Fruit fly (Drosophila melanogaster) whole organism, embryonic: Measurements from ENCODE around the gene CG14341.

Experiments used
- Blimp-1 ChIP-seq: fragments of 200-800 bp; sonication (Bioruptor generic); optimal IDR thresholded peaks from 3 replicates; lab custom pipeline; 2018; ENCODE audit warnings: missing biosample characterization, missing genetic modification characterization, mild to moderate bottlenecking, moderate library complexity, missing genetic modification reagents
- BtbVII ChIP-seq: fragments of 200-800 bp; sonication (Bioruptor generic); optimal IDR thresholded peaks from 3 replicates; lab custom pipeline; 2017; ENCODE audit warnings: missing biosample characterization, mild to moderate bottlenecking, missing genetic modification characterization
- CG12155 ChIP-seq: fragments of 200-800 bp; sonication (Bioruptor generic); optimal IDR thresholded peaks from 3 replicates; lab custom pipeline; 2016; ENCODE audit warnings: missing biosample characterization, missing genetic modification characterization
- CG12744 ChIP-seq: fragments of 200-800 bp; sonication (Bioruptor generic); optimal IDR thresholded peaks from 2 replicates; lab custom pipeline; 2016; ENCODE audit warnings: missing biosample characterization, missing genetic modification characterization
- CG15269 ChIP-seq: fragments of 200-800 bp; sonication (Bioruptor generic); optimal IDR thresholded peaks from 2 replicates; lab custom pipeline; 2018; ENCODE audit warnings: missing biosample characterization, mild to moderate bottlenecking, missing genetic modification characterization, moderate library complexity
- CG1603 ChIP-seq: fragments of 200-800 bp; sonication (Bioruptor generic); optimal IDR thresholded peaks from 2 replicates; lab custom pipeline; 2019; ENCODE audit warnings: missing biosample characterization, mild to moderate bottlenecking, missing genetic modification characterization, moderate library complexity
- CG16863 ChIP-seq: fragments of 200-800 bp; sonication (Bioruptor generic); optimal IDR thresholded peaks from 3 replicates; lab custom pipeline; 2016; ENCODE audit warnings: missing biosample characterization, missing genetic modification characterization
- CG18619 ChIP-seq: fragments of 200-800 bp; sonication (Bioruptor generic); optimal IDR thresholded peaks from 3 replicates; lab custom pipeline; 2017; ENCODE audit warnings: missing biosample characterization, mild to moderate bottlenecking, missing genetic modification characterization
- CG2678 ChIP-seq: fragments of 200-800 bp; sonication (Bioruptor generic); optimal IDR thresholded peaks from 3 replicates; lab custom pipeline; 2019; ENCODE audit warnings: missing biosample characterization, mild to moderate bottlenecking, missing genetic modification characterization, moderate library complexity
- CG31388 ChIP-seq: fragments of 200-800 bp; sonication (Bioruptor generic); optimal IDR thresholded peaks from 2 replicates; lab custom pipeline; 2016; ENCODE audit warnings: missing biosample characterization, missing genetic modification characterization
- CG3163 ChIP-seq: fragments of 200-800 bp; sonication (Bioruptor generic); optimal IDR thresholded peaks from 3 replicates; lab custom pipeline; 2016; ENCODE audit warnings: missing biosample characterization, missing genetic modification characterization
- CG32532 ChIP-seq: fragments of 200-800 bp; sonication (Bioruptor generic); IDR thresholded peaks from 2 replicates; pipeline ENCODE4 v1.3.6; 2022; ENCODE audit warnings: missing biosample characterization, missing genetic modification characterization
- CG34376 ChIP-seq: fragments of 200-800 bp; sonication (Bioruptor generic); optimal IDR thresholded peaks from 2 replicates; lab custom pipeline; 2018; ENCODE audit warnings: missing biosample characterization, mild to moderate bottlenecking, missing genetic modification characterization
- CG8089 ChIP-seq: fragments of 200-800 bp; sonication (Bioruptor generic); optimal IDR thresholded peaks from 3 replicates; lab custom pipeline; 2016; ENCODE audit warnings: missing biosample characterization, missing genetic modification characterization
- CG9215 ChIP-seq: fragments of 200-800 bp; sonication (Bioruptor generic); IDR thresholded peaks from 2 replicates; pipeline ENCODE4 v1.3.6; 2022; ENCODE audit warnings: missing biosample characterization, missing genetic modification characterization
- Dbx ChIP-seq: fragments of 200-800 bp; sonication (Bioruptor generic); IDR thresholded peaks from 3 replicates; pipeline ENCODE4 v1.3.6; 2022; ENCODE audit warnings: missing biosample characterization, missing genetic modification characterization
- Ets65A ChIP-seq: fragments of 200-800 bp; sonication (Bioruptor generic); peaks from one replicate; lab custom pipeline; 2016; ENCODE audit warnings: missing biosample characterization, missing genetic modification characterization
- GATAe ChIP-seq: fragments of 200-800 bp; sonication (Bioruptor generic); conservative IDR thresholded peaks from 2 replicates; pipeline ENCODE4 v1.3.6; 2022; ENCODE audit warnings: missing biosample characterization, missing genetic modification characterization
- Gug ChIP-seq: fragments of 200-800 bp; sonication (Bioruptor generic); IDR thresholded peaks from 4 replicates; pipeline ENCODE4 v1.3.6; 2022; ENCODE audit warnings: missing biosample characterization, missing genetic modification characterization
- HLHmδ ChIP-seq: fragments of 200-800 bp; sonication (Bioruptor generic); optimal IDR thresholded peaks from 2 replicates; lab custom pipeline; 2018; ENCODE audit warnings: missing biosample characterization, mild to moderate bottlenecking, missing genetic modification characterization, moderate library complexity
- Hr39 ChIP-seq: fragments of >200 bp; optimal IDR thresholded peaks from 2 replicates; lab custom pipeline; 2017
- Med ChIP-seq: fragments of 200-800 bp; sonication (Bioruptor generic); peaks from one replicate; lab custom pipeline; 2016; ENCODE audit warnings: missing biosample characterization, missing genetic modification characterization, mild to moderate bottlenecking, inconsistent platforms, moderate library complexity
- Oaz ChIP-seq: fragments of 200-800 bp; sonication (Bioruptor generic); IDR thresholded peaks from 2 replicates; pipeline ENCODE4 v1.3.6; 2022; ENCODE audit warnings: missing biosample characterization, missing genetic modification characterization
- Optix ChIP-seq: fragments of 200-800 bp; sonication (Bioruptor generic); IDR thresholded peaks from 3 replicates; pipeline ENCODE4 v1.3.6; 2022; ENCODE audit warnings: missing biosample characterization, missing genetic modification characterization
- Taf1 ChIP-seq: fragments of 200-800 bp; sonication (Bioruptor generic); IDR thresholded peaks from 2 replicates; pipeline ENCODE4 v1.3.6; 2022; ENCODE audit warnings: missing biosample characterization, missing genetic modification characterization
- ab ChIP-seq: fragments of 200-800 bp; sonication (Bioruptor generic); optimal IDR thresholded peaks from 2 replicates; lab custom pipeline; 2016; ENCODE audit warnings: missing biosample characterization, missing genetic modification characterization
- al ChIP-seq: fragments of 200-800 bp; sonication (Bioruptor generic); IDR thresholded peaks from 2 replicates; pipeline ENCODE4 v1.3.6; 2022; ENCODE audit warnings: missing biosample characterization, missing genetic modification characterization
- ara ChIP-seq: fragments of 200-800 bp; sonication (Bioruptor generic); IDR thresholded peaks from 2 replicates; pipeline ENCODE4 v1.3.6; 2022; ENCODE audit warnings: missing biosample characterization, missing genetic modification characterization
- caup ChIP-seq: fragments of 200-800 bp; sonication (Bioruptor generic); optimal IDR thresholded peaks from 3 replicates; lab custom pipeline; 2017; ENCODE audit warnings: missing biosample characterization, mild to moderate bottlenecking, missing genetic modification characterization, moderate library complexity; ENCODE audit not compliant: severe bottlenecking
- chn ChIP-seq: fragments of 200-800 bp; sonication (Bioruptor generic); optimal IDR thresholded peaks from 2 replicates; lab custom pipeline; 2016; ENCODE audit warnings: missing biosample characterization, missing genetic modification characterization
- crol ChIP-seq: fragments of 200-800 bp; sonication (Bioruptor generic); IDR thresholded peaks from 2 replicates; pipeline ENCODE4 v1.3.6; 2022; ENCODE audit warnings: missing biosample characterization, missing genetic modification characterization
- dmrt99B ChIP-seq: fragments of 200-800 bp; sonication (Bioruptor generic); optimal IDR thresholded peaks from 2 replicates; lab custom pipeline; 2018; ENCODE audit warnings: missing biosample characterization, mild to moderate bottlenecking, missing genetic modification characterization, moderate library complexity
- exex ChIP-seq: fragments of 200-800 bp; sonication (Bioruptor generic); optimal IDR thresholded peaks from 4 replicates; lab custom pipeline; 2018; ENCODE audit warnings: missing biosample characterization, mild to moderate bottlenecking, missing genetic modification characterization, moderate library complexity
- grn ChIP-seq: fragments of 200-800 bp; sonication (Bioruptor generic); optimal IDR thresholded peaks from 3 replicates; lab custom pipeline; 2017; ENCODE audit warnings: missing biosample characterization, missing genetic modification characterization
- kay ChIP-seq: fragments of 200-800 bp; sonication (Bioruptor generic); optimal IDR thresholded peaks from 2 replicates; lab custom pipeline; 2016; ENCODE audit warnings: missing biosample characterization, missing genetic modification characterization
- ken ChIP-seq: fragments of 200-800 bp; sonication (Bioruptor generic); IDR thresholded peaks from 3 replicates; pipeline ENCODE4 v1.3.6; 2022; ENCODE audit warnings: missing biosample characterization, missing genetic modification characterization
- klu ChIP-seq: fragments of 200-800 bp; sonication (Bioruptor generic); IDR thresholded peaks from 2 replicates; pipeline ENCODE4 v1.3.6; 2022; ENCODE audit warnings: missing biosample characterization, missing genetic modification characterization
- lab ChIP-seq: fragments of 200-800 bp; sonication (Bioruptor generic); optimal IDR thresholded peaks from 3 replicates; lab custom pipeline; 2017; ENCODE audit warnings: missing biosample characterization, missing genetic modification characterization, mild to moderate bottlenecking, moderate library complexity, missing genetic modification reagents
- lov ChIP-seq, 2 experiments: fragments of 200-800 bp in 1 of 2; fragments of >200 bp in 1 of 2; sonication (Bioruptor generic) in 1 of 2; IDR thresholded peaks in 1 of 2; optimal IDR thresholded peaks in 1 of 2; 2 replicates in 1 of 2; 3 replicates in 1 of 2; pipeline versions ENCODE4 v1.3.6 to Lab custom; 2017 to 2022; ENCODE audit warnings: missing biosample characterization in 1 of 2, missing genetic modification characterization in 1 of 2
- mirr ChIP-seq: fragments of 200-800 bp; sonication (Bioruptor generic); optimal IDR thresholded peaks from 3 replicates; lab custom pipeline; 2018; ENCODE audit warnings: missing biosample characterization, mild to moderate bottlenecking, missing genetic modification characterization
- mld ChIP-seq: fragments of 200-800 bp; sonication (Bioruptor generic); IDR thresholded peaks from 3 replicates; pipeline ENCODE4 v1.3.6; 2022; ENCODE audit warnings: missing biosample characterization, missing genetic modification characterization; ENCODE audit not compliant: partially characterized antibody
- salm ChIP-seq: fragments of 200-800 bp; sonication (Bioruptor generic); optimal IDR thresholded peaks from 2 replicates; lab custom pipeline; 2018; ENCODE audit warnings: missing biosample characterization, mild to moderate bottlenecking, missing genetic modification characterization
- sima ChIP-seq: fragments of 200-800 bp; sonication (Bioruptor generic); optimal IDR thresholded peaks from 2 replicates; lab custom pipeline; 2016; ENCODE audit warnings: missing biosample characterization, missing genetic modification characterization
- slbo ChIP-seq: fragments of 200-800 bp; sonication (Bioruptor generic); IDR thresholded peaks from 2 replicates; pipeline ENCODE4 v1.3.6; 2022; ENCODE audit warnings: missing biosample characterization, missing genetic modification characterization
- sna ChIP-seq: fragments of 200-800 bp; sonication (Bioruptor generic); IDR thresholded peaks from 2 replicates; pipeline ENCODE4 v1.3.6; 2022; ENCODE audit warnings: missing biosample characterization, missing genetic modification characterization; ENCODE audit not compliant: partially characterized antibody
- sug ChIP-seq: fragments of 200-800 bp; optimal IDR thresholded peaks from 2 replicates; lab custom pipeline; 2019; ENCODE audit warnings: missing biosample characterization, mild to moderate bottlenecking, missing genetic modification characterization, moderate library complexity
- zfh2 ChIP-seq: fragments of 200-800 bp; sonication (Bioruptor generic); optimal IDR thresholded peaks from 2 replicates; lab custom pipeline; 2016; ENCODE audit warnings: missing biosample characterization, missing genetic modification characterization

CG14341 gene

DNA sequence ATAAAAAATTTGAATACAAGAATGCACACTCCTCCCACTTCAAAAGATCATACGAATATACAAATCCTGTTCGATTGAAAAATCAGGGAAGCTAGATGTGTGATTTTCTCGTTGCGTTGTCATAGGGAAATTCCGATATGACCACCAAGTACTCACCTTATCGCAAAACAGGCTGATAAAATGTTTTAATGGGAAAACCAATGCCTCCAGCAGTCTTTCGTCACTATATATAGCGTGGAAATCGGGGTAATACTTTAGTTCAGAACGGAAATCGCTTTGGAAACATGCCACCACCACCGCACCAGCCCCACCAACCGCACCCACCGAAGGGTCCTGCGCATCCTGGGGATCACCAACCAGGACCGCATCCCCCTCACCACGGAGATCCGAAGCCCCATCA lies 32.9 kb downstream of the CG14341 start, which contains the start of the genes CG5139 and CG43348:
CG5139 (minus strand) TSS at position 101 of the 400 bp plus-strand sequence.
CG43348 (plus strand) TSS at position 247 of the 400 bp plus-strand sequence.
- peak; percentile 35 for TF ChIP-seq Hr39 (lab: Kevin White, UChicago)
- peak; percentile 15 for TF ChIP-seq sug (tag; lab: Kevin White, UChicago)
- no peak for TF ChIP-seq mld (GFP tag; lab: Robert Waterston, UW)

DNA sequence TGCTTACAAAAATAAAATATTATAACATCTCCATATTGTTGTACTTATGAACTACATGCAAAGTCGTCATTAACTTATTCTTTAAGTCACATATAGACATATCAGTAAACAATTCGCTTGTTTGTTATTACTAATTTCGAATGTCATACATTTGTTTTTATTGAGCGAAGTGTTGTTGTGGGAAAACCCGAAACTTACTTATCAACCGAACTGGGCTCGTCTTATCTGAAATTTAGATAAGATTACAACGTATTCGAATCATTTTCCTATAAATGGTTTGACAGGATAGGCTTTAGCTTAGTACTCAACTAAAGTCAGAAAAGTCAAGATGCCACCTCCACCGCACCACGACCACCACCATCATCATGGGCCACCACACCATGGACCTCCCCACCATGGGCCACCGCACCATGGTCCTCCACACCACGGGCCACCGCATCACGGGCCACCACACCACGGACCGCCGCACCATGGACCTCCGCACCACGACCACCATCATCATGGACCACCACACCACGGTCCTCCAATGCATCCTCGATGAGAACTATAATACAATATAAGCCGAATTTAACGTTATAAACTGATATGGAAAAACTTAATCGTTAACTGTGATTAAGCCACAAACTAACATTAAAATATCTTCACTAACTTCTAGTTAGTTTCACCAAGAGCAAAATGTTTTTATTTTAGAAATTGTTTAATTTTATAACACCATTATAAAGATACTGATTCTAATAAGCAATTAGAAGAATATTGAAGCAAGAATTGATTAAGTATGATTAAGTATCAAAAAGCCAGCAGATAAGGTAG lies 33.8 kb downstream of the CG14341 start, which contains the start of the genes CG43349 and CG5011:
CG43349 (plus strand) TSS at position 294 of the 810 bp plus-strand sequence.
CG5011 (plus strand) TSS at position 760 of the 810 bp plus-strand sequence.
- no peak for TF ChIP-seq CG8089
- TF ChIP-seq GATAe: peak; percentile 43; the same call in 1 of the 2 replicates
- no peak for TF ChIP-seq Blimp-1
- no peak for TF ChIP-seq CG31388 (GFP tag; lab: Kevin White, UChicago)
- TF ChIP-seq Dbx: peak; percentile 6; the same call in 1 of the 3 replicates
- TF ChIP-seq al (GFP tag; lab: Robert Waterston, UW): no peak
- no peak for TF ChIP-seq CG9215 (GFP tag; lab: Robert Waterston, UW)
- TF ChIP-seq CG32532 (GFP tag; lab: Robert Waterston, UW): peak; percentile 17; the same call in 1 of the 2 replicates
- TF ChIP-seq sna (GFP tag; lab: Robert Waterston, UW): no peak
- peak; percentile 54 for TF ChIP-seq exex
- TF ChIP-seq Gug: no peak
- TF ChIP-seq mirr (GFP tag; lab: Kevin White, UChicago): peak; percentile 26
- 0 out of 2 replicates have a peak, but pooled peaks have one; percentile 19 for TF ChIP-seq slbo (GFP tag; lab: Robert Waterston, UW)
- TF ChIP-seq CG18619 (GFP tag; lab: Kevin White, UChicago): no peak
- TF ChIP-seq CG34376 (GFP tag; lab: Kevin White, UChicago): no peak
- peak; percentile 27 for TF ChIP-seq lab (GFP tag; lab: Kevin White, UChicago)
- TF ChIP-seq Optix (GFP tag; lab: Robert Waterston, UW): no peak
- no peak for TF ChIP-seq sima (GFP tag; lab: Kevin White, UChicago)
- TF ChIP-seq Ets65A (GFP tag; lab: Kevin White, UChicago): peak; percentile 42
- TF ChIP-seq Med (GFP tag; lab: Kevin White, UChicago): peak; percentile 57
- no peak for TF ChIP-seq dmrt99B

DNA sequence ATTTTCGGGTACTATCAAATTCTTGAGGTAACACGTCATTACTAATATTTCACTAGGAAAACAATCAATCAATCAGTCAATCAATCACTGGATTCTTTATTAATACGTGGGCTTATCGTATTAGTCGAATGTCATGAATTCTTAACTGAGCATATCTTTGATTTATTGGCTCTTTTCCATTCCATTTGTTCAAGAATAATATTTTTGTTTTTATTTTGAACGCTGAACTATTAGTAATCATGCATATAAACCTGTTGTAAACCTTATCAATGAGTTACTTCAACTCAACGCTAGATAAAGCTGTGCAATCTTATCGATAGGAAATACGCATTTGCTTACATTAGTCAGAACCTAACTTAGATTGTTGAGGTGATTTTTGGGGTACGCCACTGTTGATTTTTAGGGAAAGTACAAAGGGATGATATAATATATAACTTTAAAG lies 35.1 kb downstream of the CG14341 start:
- TF ChIP-seq klu (GFP tag; lab: Robert Waterston, UW): no peak
- peak; percentile 67 for TF ChIP-seq BtbVII (GFP tag; lab: Kevin White, UChicago)
- TF ChIP-seq CG2678 (tag; lab: Kevin White, UChicago): peak; percentile 14
- no peak for TF ChIP-seq CG8089
- TF ChIP-seq crol: no peak
- TF ChIP-seq lov (optimal IDR thresholded peaks at IDR 0.05; lab: Kevin White, UChicago): no peak
- no peak for TF ChIP-seq lov (GFP tag; IDR thresholded peaks at IDR 0.05; lab: Robert Waterston, UW)
- no peak for TF ChIP-seq ken (GFP tag; lab: Robert Waterston, UW)
- TF ChIP-seq CG1603 (tag; lab: Kevin White, UChicago): no peak
- no peak for TF ChIP-seq CG16863 (GFP tag; lab: Kevin White, UChicago)
- TF ChIP-seq CG12744 (GFP tag; lab: Kevin White, UChicago): no peak
- no peak for TF ChIP-seq ara
- TF ChIP-seq caup (GFP tag; lab: Kevin White, UChicago): no peak
- TF ChIP-seq zfh2 (GFP tag; lab: Kevin White, UChicago): no peak
- no peak for TF ChIP-seq CG3163 (GFP tag; lab: Kevin White, UChicago)
- no peak for TF ChIP-seq ab (GFP tag; lab: Kevin White, UChicago)
- TF ChIP-seq CG12155 (GFP tag; lab: Kevin White, UChicago): no peak
- peak; percentile 21 for TF ChIP-seq CG15269
- TF ChIP-seq chn: no peak
- TF ChIP-seq kay (GFP tag; lab: Kevin White, UChicago): no peak
- TF ChIP-seq CG34376 (GFP tag; lab: Kevin White, UChicago): peak; percentile 58
- TF ChIP-seq Oaz: no peak
- TF ChIP-seq HLHmδ (GFP tag; lab: Kevin White, UChicago): no peak
- TF ChIP-seq Taf1 (GFP tag; lab: Robert Waterston, UW): no peak
- peak; percentile 81 for TF ChIP-seq salm (tag; lab: Kevin White, UChicago)
- TF ChIP-seq grn: peak; percentile 79
